Fruit fly (Drosophila melanogaster) whole organism, embryonic: ENCODE data around the gene CG4613.

Source experiments
- Antp ChIP-seq: fragments of 200-800 bp; sonication (Bioruptor generic); optimal IDR thresholded peaks from 3 replicates; lab custom pipeline; 2016; ENCODE audit warnings: missing biosample characterization, missing genetic modification characterization
- BtbVII ChIP-seq: fragments of 200-800 bp; sonication (Bioruptor generic); optimal IDR thresholded peaks from 3 replicates; lab custom pipeline; 2017; ENCODE audit warnings: missing biosample characterization, mild to moderate bottlenecking, missing genetic modification characterization
- CG10209 ChIP-seq: fragments of 200-800 bp; sonication (Bioruptor generic); optimal IDR thresholded peaks from 3 replicates; lab custom pipeline; 2017; ENCODE audit warnings: missing biosample characterization, mild to moderate bottlenecking, missing genetic modification characterization, missing genetic modification reagents
- CG10366 ChIP-seq: fragments of 200-800 bp; sonication (Bioruptor generic); IDR thresholded peaks from 2 replicates; pipeline ENCODE4 v1.3.6; 2022; ENCODE audit warnings: missing biosample characterization, missing genetic modification characterization
- CG10543 ChIP-seq: fragments of 200-800 bp; sonication (Bioruptor generic); optimal IDR thresholded peaks from 3 replicates; lab custom pipeline; 2017; ENCODE audit warnings: missing biosample characterization, mild to moderate bottlenecking, missing genetic modification characterization, moderate library complexity
- CG10565 ChIP-seq: fragments of 200-800 bp; sonication (Bioruptor generic); optimal IDR thresholded peaks from 3 replicates; lab custom pipeline; 2016; ENCODE audit warnings: missing biosample characterization, mild to moderate bottlenecking, missing genetic modification characterization
- CG11398 ChIP-seq: fragments of 200-800 bp; sonication (Bioruptor generic); optimal IDR thresholded peaks from 2 replicates; lab custom pipeline; 2016; ENCODE audit warnings: missing biosample characterization, missing genetic modification characterization
- CG11695 ChIP-seq: fragments of 200-800 bp; sonication (Bioruptor generic); IDR thresholded peaks from 3 replicates; pipeline ENCODE4 v1.3.6; 2022; ENCODE audit warnings: missing biosample characterization, missing genetic modification characterization
- CG11696 ChIP-seq: fragments of 200-800 bp; sonication (Bioruptor generic); IDR thresholded peaks from 2 replicates; pipeline ENCODE4 v1.3.6; 2022; ENCODE audit warnings: missing biosample characterization, missing genetic modification characterization
- CG13123 ChIP-seq: fragments of 200-800 bp; sonication (Bioruptor generic); optimal IDR thresholded peaks from 2 replicates; lab custom pipeline; 2016; ENCODE audit warnings: missing biosample characterization, missing genetic modification characterization
- CG13296 ChIP-seq: fragments of 200-800 bp; sonication (Bioruptor generic); optimal IDR thresholded peaks from 3 replicates; lab custom pipeline; 2018; ENCODE audit warnings: missing biosample characterization, mild to moderate bottlenecking, missing genetic modification characterization
- CG14710 ChIP-seq: fragments of 200-800 bp; sonication (Bioruptor generic); optimal IDR thresholded peaks from 3 replicates; lab custom pipeline; 2019; ENCODE audit warnings: missing biosample characterization, mild to moderate bottlenecking, missing genetic modification characterization, moderate library complexity
- CG14860 ChIP-seq: fragments of 200-800 bp; sonication (Bioruptor generic); IDR thresholded peaks from 3 replicates; pipeline ENCODE4 v1.3.6; 2022; ENCODE audit warnings: missing biosample characterization, missing genetic modification characterization; ENCODE audit not compliant: partially characterized antibody
- CG17359 ChIP-seq: fragments of 200-800 bp; sonication (Bioruptor generic); optimal IDR thresholded peaks from 3 replicates; lab custom pipeline; 2018; ENCODE audit warnings: missing biosample characterization, mild to moderate bottlenecking, missing genetic modification characterization, moderate library complexity
- CG1832 ChIP-seq: fragments of 200-800 bp; sonication (Bioruptor generic); optimal IDR thresholded peaks from 2 replicates; lab custom pipeline; 2017; ENCODE audit warnings: missing biosample characterization, mild to moderate bottlenecking, missing genetic modification characterization, inconsistent platforms
- CG18599 ChIP-seq: fragments of 200-800 bp; sonication (Bioruptor generic); optimal IDR thresholded peaks from 3 replicates; lab custom pipeline; 2017; ENCODE audit warnings: missing biosample characterization, missing genetic modification characterization, mild to moderate bottlenecking, moderate library complexity, missing genetic modification reagents
- CG30431 ChIP-seq: fragments of 200-800 bp; sonication (Bioruptor generic); optimal IDR thresholded peaks from 2 replicates; lab custom pipeline; 2017; ENCODE audit warnings: missing biosample characterization, missing genetic modification characterization
- CG3847 ChIP-seq: fragments of 200-800 bp; sonication (Bioruptor generic); IDR thresholded peaks from 2 replicates; pipeline ENCODE4 v1.3.6; 2022; ENCODE audit warnings: missing biosample characterization, missing genetic modification characterization
- CG4282 ChIP-seq: fragments of 200-800 bp; sonication (Bioruptor generic); optimal IDR thresholded peaks from 2 replicates; lab custom pipeline; 2016; ENCODE audit warnings: missing biosample characterization, missing genetic modification characterization
- CG4854 ChIP-seq: fragments of 200-800 bp; sonication (Bioruptor generic); optimal IDR thresholded peaks from 2 replicates; lab custom pipeline; 2016; ENCODE audit warnings: missing biosample characterization, missing genetic modification characterization, inconsistent platforms
- CG5180 ChIP-seq: fragments of 200-800 bp; sonication (Bioruptor generic); optimal IDR thresholded peaks from 3 replicates; lab custom pipeline; 2017; ENCODE audit warnings: missing biosample characterization, missing genetic modification characterization, mild to moderate bottlenecking, moderate library complexity, missing genetic modification reagents
- CG5953 ChIP-seq: fragments of 200-800 bp; sonication (Bioruptor generic); IDR thresholded peaks from 2 replicates; pipeline ENCODE4 v1.3.6; 2022; ENCODE audit warnings: missing biosample characterization, missing genetic modification characterization
- CG7556 ChIP-seq: fragments of 200-800 bp; sonication (Bioruptor generic); optimal IDR thresholded peaks from 2 replicates; lab custom pipeline; 2017; ENCODE audit warnings: missing biosample characterization, mild to moderate bottlenecking, missing genetic modification characterization
- CG7786 ChIP-seq: fragments of 200-800 bp; sonication (Bioruptor generic); optimal IDR thresholded peaks from 2 replicates; lab custom pipeline; 2016; ENCODE audit warnings: missing biosample characterization, missing genetic modification characterization
- CG7987 ChIP-seq: fragments of 200-800 bp; sonication (Bioruptor generic); optimal IDR thresholded peaks from 2 replicates; lab custom pipeline; 2018; ENCODE audit warnings: missing biosample characterization, mild to moderate bottlenecking, missing genetic modification characterization, moderate library complexity
- CG8924 ChIP-seq: fragments of 200-800 bp; optimal IDR thresholded peaks from 3 replicates; lab custom pipeline; 2019; ENCODE audit warnings: missing biosample characterization, mild to moderate bottlenecking, missing genetic modification characterization, moderate library complexity
- CHES-1-like ChIP-seq: fragments of 200-800 bp; sonication (Bioruptor generic); optimal IDR thresholded peaks from 2 replicates; lab custom pipeline; 2016; ENCODE audit warnings: missing biosample characterization, missing genetic modification characterization
- CTCF ChIP-seq: fragments of 200-800 bp; sonication (Bioruptor generic); optimal IDR thresholded peaks from 2 replicates; lab custom pipeline; 2017; ENCODE audit warnings: missing biosample characterization, mild to moderate bottlenecking, missing genetic modification characterization, moderate library complexity
- CrebB ChIP-seq: fragments of 200-800 bp; sonication (Bioruptor generic); optimal IDR thresholded peaks from 3 replicates; lab custom pipeline; 2018; ENCODE audit warnings: missing biosample characterization, mild to moderate bottlenecking, missing genetic modification characterization
- Ets65A ChIP-seq: fragments of 200-800 bp; sonication (Bioruptor generic); peaks from one replicate; lab custom pipeline; 2016; ENCODE audit warnings: missing biosample characterization, missing genetic modification characterization
- H15 ChIP-seq: fragments of 200-800 bp; sonication (Bioruptor generic); IDR thresholded peaks from 3 replicates; pipeline ENCODE4 v1.3.6; 2022; ENCODE audit warnings: missing biosample characterization, missing genetic modification characterization
- HHEX ChIP-seq: fragments of 200-800 bp; sonication (Bioruptor generic); optimal IDR thresholded peaks from 3 replicates; lab custom pipeline; 2017; ENCODE audit warnings: missing biosample characterization, mild to moderate bottlenecking, missing genetic modification characterization, missing genetic modification reagents
- HmgZ ChIP-seq: fragments of 200-800 bp; sonication (Bioruptor generic); optimal IDR thresholded peaks from 2 replicates; lab custom pipeline; 2018; ENCODE audit warnings: missing biosample characterization, mild to moderate bottlenecking, missing genetic modification characterization
- Hsf ChIP-seq: fragments of 200-800 bp; sonication (Bioruptor generic); optimal IDR thresholded peaks from 3 replicates; lab custom pipeline; 2016; ENCODE audit warnings: missing biosample characterization, missing genetic modification characterization
- Lhr ChIP-seq: fragments of 200-800 bp; sonication (Bioruptor generic); optimal IDR thresholded peaks from 3 replicates; lab custom pipeline; 2017; ENCODE audit warnings: mild to moderate bottlenecking, missing biosample characterization, missing genetic modification reagents, missing genetic modification characterization
- Mad ChIP-seq: fragments of 200-800 bp; sonication (Bioruptor generic); optimal IDR thresholded peaks from 2 replicates; lab custom pipeline; 2016; ENCODE audit warnings: missing biosample characterization, missing genetic modification characterization
- Med ChIP-seq: fragments of 200-800 bp; sonication (Bioruptor generic); peaks from one replicate; lab custom pipeline; 2016; ENCODE audit warnings: missing biosample characterization, missing genetic modification characterization, mild to moderate bottlenecking, inconsistent platforms, moderate library complexity
- Pdp1 ChIP-seq, 2 experiments: fragments of 200-800 bp; sonication (Bioruptor generic); optimal IDR thresholded peaks; 3 replicates each; lab custom pipeline; 2016; ENCODE audit warnings: missing biosample characterization in 2 of 2, missing genetic modification characterization in 2 of 2, mild to moderate bottlenecking in 1 of 2, moderate library complexity in 1 of 2
- amos ChIP-seq: fragments of 200-800 bp; sonication (Bioruptor generic); IDR thresholded peaks from 2 replicates; pipeline ENCODE4 v1.3.6; 2022; ENCODE audit warnings: missing biosample characterization, missing genetic modification characterization; ENCODE audit not compliant: partially characterized antibody
- chif ChIP-seq, 2 experiments: fragments of 200-800 bp; sonication (Bioruptor generic); optimal IDR thresholded peaks; 3 replicates each; lab custom pipeline; 2016; ENCODE audit warnings: missing biosample characterization in 2 of 2, missing genetic modification characterization in 2 of 2
- chinmo ChIP-seq: fragments of 200-800 bp; sonication (Bioruptor generic); IDR thresholded peaks from 4 replicates; pipeline ENCODE4 v1.3.6; 2022; ENCODE audit warnings: missing biosample characterization, missing genetic modification characterization; ENCODE audit not compliant: partially characterized antibody
- cwo ChIP-seq: fragments of 200-800 bp; sonication (Bioruptor generic); optimal IDR thresholded peaks from 3 replicates; lab custom pipeline; 2017; ENCODE audit warnings: missing biosample characterization, missing genetic modification characterization, mild to moderate bottlenecking, moderate library complexity, missing genetic modification reagents
- da ChIP-seq: fragments of 200-800 bp; sonication (Bioruptor generic); optimal IDR thresholded peaks from 2 replicates; lab custom pipeline; 2016; ENCODE audit warnings: missing biosample characterization, missing genetic modification characterization
- dati ChIP-seq: fragments of 200-800 bp; sonication (Bioruptor generic); IDR thresholded peaks from 2 replicates; pipeline ENCODE4 v1.3.6; 2022; ENCODE audit warnings: missing biosample characterization, missing genetic modification characterization
- esg ChIP-seq: fragments of 200-800 bp; sonication (Bioruptor generic); conservative IDR thresholded peaks from 2 replicates; pipeline ENCODE4 v1.3.6; 2022; ENCODE audit warnings: missing biosample characterization, missing genetic modification characterization
- exex ChIP-seq: fragments of 200-800 bp; sonication (Bioruptor generic); optimal IDR thresholded peaks from 4 replicates; lab custom pipeline; 2018; ENCODE audit warnings: missing biosample characterization, mild to moderate bottlenecking, missing genetic modification characterization, moderate library complexity
- mirr ChIP-seq: fragments of 200-800 bp; sonication (Bioruptor generic); optimal IDR thresholded peaks from 3 replicates; lab custom pipeline; 2018; ENCODE audit warnings: missing biosample characterization, mild to moderate bottlenecking, missing genetic modification characterization
- sd ChIP-seq: fragments of 200-800 bp; sonication (Bioruptor generic); optimal IDR thresholded peaks from 3 replicates; lab custom pipeline; 2018; ENCODE audit warnings: missing biosample characterization, mild to moderate bottlenecking, missing genetic modification characterization, moderate library complexity
- tll ChIP-seq, 2 experiments: fragments of 200-800 bp in 1 of 2; fragments of >200 bp in 1 of 2; sonication (Bioruptor generic) in 1 of 2; optimal IDR thresholded peaks; 2 replicates each; lab custom pipeline; 2017 to 2019; ENCODE audit warnings: missing biosample characterization in 2 of 2, missing genetic modification characterization in 2 of 2, mild to moderate bottlenecking in 1 of 2, moderate library complexity in 1 of 2
- tup ChIP-seq: fragments of 200-800 bp; sonication (Bioruptor generic); optimal IDR thresholded peaks from 2 replicates; lab custom pipeline; 2016; ENCODE audit warnings: missing biosample characterization, mild to moderate bottlenecking, missing genetic modification characterization, moderate library complexity
- wor ChIP-seq: fragments of 200-800 bp; sonication (Bioruptor generic); IDR thresholded peaks from 2 replicates; pipeline ENCODE4 v1.3.6; 2022; ENCODE audit warnings: missing biosample characterization, missing genetic modification characterization

CG4613 gene

dm6 chr3L:14555052-14555451, 33.6 kb upstream of the CG4613 start (continued):
- TF ChIP-seq CG10209 (peak; percentile 60), CG11696 (GFP tag; lab: Robert Waterston, UW) (no peak), CG14710 (tag; lab: Kevin White, UChicago) (peak; percentile 22), CG10565 (no peak), CG3847 (peak; percentile 16; the same call in 1 of the 2 replicates), Mad (no peak), H15 (GFP tag; lab: Robert Waterston, UW) (no peak), Lhr (GFP tag; lab: Kevin White, UChicago) (peak; percentile 19), exex (tag; lab: Kevin White, UChicago) (peak; percentile 86), CG17359 (tag; lab: Kevin White, UChicago) (peak; percentile 52), Hsf (no peak), esg (GFP tag; lab: Robert Waterston, UW) (no peak), CG1832 (no peak), CG11695 (no peak), CG4282 (GFP tag; lab: Kevin White, UChicago) (no peak)

- no peak for TF ChIP-seq CG13123 (GFP tag; lab: Kevin White, UChicago)
- TF ChIP-seq Pdp1 (GFP tag; optimal IDR thresholded peaks at IDR 0.05; lab: Kevin White, UChicago) = peak in 1 of 2 experiments; percentile 78
- TF ChIP-seq CrebB (tag; lab: Kevin White, UChicago) = no peak
- no peak for TF ChIP-seq chif (GFP tag; optimal IDR thresholded peaks at IDR 0.05; lab: Kevin White, UChicago)
- TF ChIP-seq amos (GFP tag; lab: Robert Waterston, UW) = no peak
- peak; percentile 35 for TF ChIP-seq CG10543 (GFP tag; lab: Kevin White, UChicago)
- TF ChIP-seq wor (GFP tag; lab: Robert Waterston, UW) = no peak
- TF ChIP-seq cwo (GFP tag; lab: Kevin White, UChicago) = peak; percentile 94
- TF ChIP-seq BtbVII (GFP tag; lab: Kevin White, UChicago) = peak; percentile 6
- TF ChIP-seq CG8924 (tag; lab: Kevin White, UChicago) = no peak
- TF ChIP-seq exex (tag; lab: Kevin White, UChicago) = peak; percentile 81
- no peak for TF ChIP-seq CG7786 (GFP tag; lab: Kevin White, UChicago)
- TF ChIP-seq chinmo (GFP tag; lab: Robert Waterston, UW) = peak; percentile 87; the same call in 2 of the 4 replicates
- TF ChIP-seq CG14860 (GFP tag; lab: Robert Waterston, UW) = no peak
- no peak for TF ChIP-seq da (GFP tag; lab: Kevin White, UChicago)
- no peak for TF ChIP-seq HHEX (GFP tag; lab: Kevin White, UChicago)
- no peak for TF ChIP-seq CG4854 (GFP tag; lab: Kevin White, UChicago)
- TF ChIP-seq mirr = peak; percentile 78
- TF ChIP-seq CHES-1-like (GFP tag; lab: Kevin White, UChicago) = no peak
- peak; percentile 47 for TF ChIP-seq CTCF
- TF ChIP-seq tll (GFP tag; optimal IDR thresholded peaks at IDR 0.05; lab: Kevin White, UChicago) = no peak
- no peak for TF ChIP-seq CG5953 (GFP tag; lab: Robert Waterston, UW)
- no peak for TF ChIP-seq Antp (GFP tag; lab: Kevin White, UChicago)
- no peak for TF ChIP-seq CG13296 (GFP tag; lab: Kevin White, UChicago)
- TF ChIP-seq dati (GFP tag; lab: Robert Waterston, UW) = no peak
- no peak for TF ChIP-seq HmgZ (tag; lab: Kevin White, UChicago)
- TF ChIP-seq CG18599 (GFP tag; lab: Kevin White, UChicago) = peak; percentile 23
- TF ChIP-seq Ets65A = peak; percentile 3
- TF ChIP-seq CG11398 = no peak
- TF ChIP-seq sd = peak; percentile 50
- TF ChIP-seq tup = no peak
- TF ChIP-seq CG5180 = no peak
- no peak for TF ChIP-seq CG10366 (GFP tag; lab: Robert Waterston, UW)
- TF ChIP-seq CG30431 = no peak
- peak; percentile 83 for TF ChIP-seq CG7987
- no peak for TF ChIP-seq CG7556 (GFP tag; lab: Kevin White, UChicago)
- TF ChIP-seq Med (GFP tag; lab: Kevin White, UChicago) = peak; percentile 51
These were observed 32.4 kb upstream of the CG4613 start for dm6 chr3L:14553891-14554303.
